Worm (Caenorhabditis elegans): ENCODE measurements around the gene C14C6.2.

DNA sequence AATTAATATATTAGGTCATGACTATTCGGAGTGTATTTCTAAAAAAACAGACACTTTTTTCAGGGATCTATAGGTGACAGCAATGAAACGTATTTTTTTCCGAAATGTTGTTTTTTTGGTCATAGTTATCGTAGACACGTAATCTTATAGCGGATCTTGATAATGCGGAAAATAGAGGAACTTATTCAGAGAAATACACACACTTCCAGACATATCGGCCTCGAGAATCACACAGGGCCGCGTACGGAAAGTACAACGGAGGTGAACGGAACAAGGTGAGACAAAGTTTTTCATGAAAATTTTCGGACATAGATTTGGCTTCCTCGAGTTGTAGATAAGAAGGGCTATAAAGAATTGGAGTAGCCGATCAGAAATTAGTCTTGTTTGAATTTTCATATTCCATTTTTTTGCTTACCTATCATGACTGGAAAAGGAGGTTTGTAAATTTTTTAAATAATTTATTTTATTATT lies 23.9 kb upstream of the C14C6.2 start, which contains the start of gene nhr-155:
- TF ChIP-seq unc-39 (tag; optimal IDR thresholded peaks at IDR 0.05) (no peak), nhr-12 (tag; optimal IDR thresholded peaks at IDR 0.05) (no peak), pha-4 (tag; optimal IDR thresholded peaks at IDR 0.05) (no peak), nhr-28 (tag; optimal IDR thresholded peaks at IDR 0.05) (no peak), elt-3 (tag; optimal IDR thresholded peaks at IDR 0.05) (no peak), mab-5 (tag; optimal IDR thresholded peaks at IDR 0.05) (no peak), drap-1 (GFP tag; optimal IDR thresholded peaks at IDR 0.05) (no peak), snpc-4 (tag; optimal IDR thresholded peaks at IDR 0.05) (no peak)

All from whole organism, mixed stage, embryonic.